Fruit fly (Drosophila melanogaster): ENCODE measurements around the gene Sam-S.

dm6 chr2L:59058-59603 lies 47.6 kb upstream of the Sam-S start:
- TF ChIP-seq psq (optimal IDR thresholded peaks at IDR 0.05), result no peak
- no peak for TF ChIP-seq usp (GFP tag; optimal IDR thresholded peaks at IDR 0.05)

Measured in whole organism.